Fruit fly (Drosophila melanogaster) whole organism, pupa: ENCODE results near the gene gcm2.
A peak's percentile ranks its signal among the peaks of the same experiment; 100 is the strongest.

Experiments used
- EcR ChIP-seq: fragments of 200-800 bp; sonication (Bioruptor generic); optimal IDR thresholded peaks from 3 replicates; lab custom pipeline; 2019; ENCODE audit warnings: missing biosample characterization, missing genetic modification characterization, mild to moderate bottlenecking, moderate library complexity, missing genetic modification reagents
- Pif1A ChIP-seq: fragments of 200-800 bp; sonication (Bioruptor generic); optimal IDR thresholded peaks from 3 replicates; lab custom pipeline; 2016; ENCODE audit warnings: missing biosample characterization, missing genetic modification characterization

DNA sequence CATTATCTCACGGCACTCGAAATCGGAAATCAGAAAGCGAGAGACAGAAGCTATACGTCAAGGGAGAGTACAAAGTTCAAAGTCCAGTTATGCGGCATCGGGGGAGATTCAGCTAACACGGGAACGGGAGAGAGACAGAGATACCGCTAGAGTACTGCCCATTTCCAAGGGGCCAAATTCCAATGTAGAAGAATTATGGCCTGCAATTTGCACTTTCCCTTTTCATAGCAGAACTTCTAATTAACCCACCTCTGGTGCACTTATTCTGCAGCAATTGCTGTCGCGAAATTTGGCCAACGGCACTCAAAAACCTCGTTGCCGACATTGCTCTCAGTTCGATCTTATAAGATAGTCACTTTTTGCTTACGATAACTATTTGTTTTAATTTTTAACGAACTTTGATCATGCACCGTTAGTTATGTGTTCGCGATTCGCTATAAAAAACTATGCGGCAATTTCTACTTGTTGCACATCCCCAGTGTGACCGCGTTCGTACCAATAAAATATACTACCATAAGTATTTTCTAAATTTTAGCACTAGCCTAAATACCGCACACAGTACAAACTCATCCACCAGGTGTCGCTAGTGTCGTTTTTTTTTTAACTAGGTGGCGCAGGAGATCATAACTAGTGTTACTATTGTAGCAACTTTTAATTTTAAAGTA lies 32.0 kb upstream of the gcm2 start, which contains the start of gene Mtpalpha:
- peak; percentile 33 for TF ChIP-seq EcR (GFP tag; lab: Kevin White, UChicago)
- TF ChIP-seq Pif1A (GFP tag; lab: Kevin White, UChicago): peak; percentile 95
